Fruit fly (Drosophila melanogaster): Measurements from ENCODE around the gene CG11638.

Gene CG11638

DNA sequence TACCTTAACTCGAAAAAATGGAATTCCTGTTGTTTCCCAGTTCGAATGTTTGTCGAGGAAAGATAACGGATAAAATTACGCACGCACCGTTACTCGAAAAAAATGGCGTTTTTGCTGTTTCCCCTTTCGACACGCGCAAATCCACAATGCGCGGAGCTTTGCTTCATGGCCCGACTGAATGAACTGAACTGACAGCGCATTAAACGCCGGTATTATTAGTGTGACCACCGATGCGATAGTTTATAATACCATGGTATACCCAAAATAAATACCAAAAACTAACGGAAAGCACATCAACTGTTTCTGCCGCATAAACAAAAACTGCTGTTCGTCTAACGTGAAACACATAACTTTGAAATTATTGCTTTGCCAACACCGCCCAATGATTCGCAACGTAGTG lies at the start of gene CG11638, which contains the start of the genes CG32814 and CG3021:
TSS of gene CG11638 (minus strand) at position 193 of the 400 bp plus-strand sequence.
TSS of gene CG32814 (minus strand) at position 190 of the 400 bp plus-strand sequence.
TSS of gene CG3021 (plus strand) at position 281 of the 400 bp plus-strand sequence.
- TF ChIP-seq ttk (optimal IDR thresholded peaks at IDR 0.05) (no peak), Myc (optimal IDR thresholded peaks at IDR 0.05) (no peak), psq (optimal IDR thresholded peaks at IDR 0.05) (no peak), Sin3A (optimal IDR thresholded peaks at IDR 0.05) (no peak), h (optimal IDR thresholded peaks at IDR 0.05) (no peak), insv (optimal IDR thresholded peaks at IDR 0.05) (no peak)

DNA sequence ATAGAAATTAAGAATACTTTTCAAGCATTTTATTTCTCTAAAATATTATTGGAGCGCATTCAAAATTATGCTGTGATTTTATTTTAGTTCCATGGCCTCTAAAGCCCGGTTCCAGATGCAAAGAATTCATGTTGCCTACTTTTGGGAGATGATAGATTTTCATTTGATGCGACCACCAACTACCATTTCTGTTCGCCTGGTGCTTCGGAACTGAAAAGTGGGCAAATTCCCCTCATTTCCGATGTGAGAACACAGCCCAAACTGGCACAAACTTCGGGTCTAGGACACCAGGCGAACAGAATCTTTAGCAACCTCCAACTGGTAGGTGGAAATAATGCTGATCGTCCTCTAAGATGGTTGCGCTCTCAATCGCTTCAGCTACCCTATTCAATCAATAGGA lies 36.6 kb upstream of the CG11638 start:
- no peak for TF ChIP-seq Sin3A (optimal IDR thresholded peaks at IDR 0.05)
- TF ChIP-seq psq (optimal IDR thresholded peaks at IDR 0.05), result no peak
- TF ChIP-seq h (optimal IDR thresholded peaks at IDR 0.05), result no peak
- TF ChIP-seq ttk (optimal IDR thresholded peaks at IDR 0.05), result no peak
- no peak for TF ChIP-seq Myc (optimal IDR thresholded peaks at IDR 0.05)
- TF ChIP-seq insv (optimal IDR thresholded peaks at IDR 0.05), result no peak

DNA sequence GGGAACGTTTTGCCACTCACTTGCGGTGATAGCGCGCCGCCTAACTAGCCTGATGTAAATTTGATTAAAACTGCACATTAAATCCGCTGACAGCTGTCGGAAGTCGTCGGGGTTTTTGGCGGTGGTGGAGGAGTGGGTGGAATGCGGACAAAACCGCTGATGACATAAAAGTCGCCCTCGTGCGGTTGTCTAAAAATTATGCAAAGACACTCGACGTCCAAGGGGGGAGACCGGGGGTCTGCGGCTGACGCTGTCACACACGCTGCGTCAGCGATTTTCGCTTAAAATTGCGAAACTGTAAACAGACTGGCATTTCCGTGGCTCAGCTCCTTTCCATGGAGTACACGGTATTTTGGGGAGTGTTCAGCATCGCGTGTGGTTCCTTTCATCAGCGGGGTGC lies 29.8 kb upstream of the CG11638 start:
- no peak for TF ChIP-seq insv (optimal IDR thresholded peaks at IDR 0.05)
- no peak for TF ChIP-seq Myc (optimal IDR thresholded peaks at IDR 0.05)
- no peak for TF ChIP-seq psq (optimal IDR thresholded peaks at IDR 0.05)
- no peak for TF ChIP-seq Sin3A (optimal IDR thresholded peaks at IDR 0.05)
- no peak for TF ChIP-seq h (optimal IDR thresholded peaks at IDR 0.05)
- no peak for TF ChIP-seq ttk (optimal IDR thresholded peaks at IDR 0.05)

DNA sequence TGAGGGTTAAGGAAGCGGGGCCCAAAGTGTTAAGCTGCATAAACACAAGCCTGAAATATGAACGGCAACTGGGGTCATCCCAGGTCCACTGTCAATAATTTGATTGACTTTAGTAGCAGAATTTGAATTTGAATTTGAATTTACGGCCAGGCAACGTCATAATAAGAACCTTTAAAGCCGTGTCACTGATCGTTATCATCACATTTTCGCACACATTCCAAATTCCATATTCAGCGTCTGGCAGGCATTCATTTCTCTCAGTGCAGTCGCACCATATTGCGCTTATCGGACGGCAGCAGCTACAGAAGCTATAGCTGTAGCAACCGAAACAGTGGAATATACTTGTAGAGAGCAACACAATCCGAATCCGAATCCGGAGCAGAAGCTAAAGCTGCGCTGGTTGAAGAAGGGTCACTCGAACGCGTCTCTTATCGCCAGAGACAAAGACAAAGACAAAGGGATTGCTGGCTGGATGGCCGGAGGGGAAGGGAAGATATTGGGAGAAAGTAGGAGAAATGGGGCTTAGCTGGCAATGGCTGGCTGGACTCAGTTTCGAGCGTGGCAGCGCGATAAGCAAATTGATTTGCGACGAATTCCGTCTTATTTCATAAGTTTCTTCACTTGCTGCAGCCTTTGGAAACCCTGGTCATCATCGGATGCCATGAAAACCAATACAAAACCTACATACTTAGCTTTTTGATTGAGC lies 26.3 kb upstream of the CG11638 start:
- TF ChIP-seq ttk (optimal IDR thresholded peaks at IDR 0.05) (no peak), Myc (optimal IDR thresholded peaks at IDR 0.05) (no peak), h (optimal IDR thresholded peaks at IDR 0.05) (no peak), insv (optimal IDR thresholded peaks at IDR 0.05) (no peak)

DNA sequence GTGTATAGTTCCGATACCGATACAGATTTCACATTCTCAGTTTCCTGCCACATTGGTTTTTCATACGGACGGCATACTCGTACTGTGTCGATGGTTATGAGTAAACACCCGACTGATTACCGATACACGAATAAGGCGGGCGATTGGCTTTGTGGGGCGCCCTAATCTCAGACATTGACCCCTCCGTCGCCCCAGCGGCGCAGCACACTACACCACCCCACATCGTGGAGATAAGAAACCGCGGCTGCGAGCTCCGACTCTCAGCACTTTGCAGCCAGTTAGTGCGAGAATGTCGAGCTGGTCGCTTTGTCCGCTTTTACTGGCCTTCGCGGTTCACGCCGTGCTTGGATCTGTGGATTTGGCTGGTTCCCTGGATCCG lies 24.7 kb upstream of the CG11638 start, which contains the start of gene CG14629:
TSS of gene CG14629 (plus strand) at position 275 of the 379 bp plus-strand sequence.
- TF ChIP-seq Myc (optimal IDR thresholded peaks at IDR 0.05), result no peak
- TF ChIP-seq insv (optimal IDR thresholded peaks at IDR 0.05), result no peak
- no peak for TF ChIP-seq ttk (optimal IDR thresholded peaks at IDR 0.05)
- no peak for TF ChIP-seq h (optimal IDR thresholded peaks at IDR 0.05)
- TF ChIP-seq psq (optimal IDR thresholded peaks at IDR 0.05), result no peak
- no peak for TF ChIP-seq Sin3A (optimal IDR thresholded peaks at IDR 0.05)

DNA sequence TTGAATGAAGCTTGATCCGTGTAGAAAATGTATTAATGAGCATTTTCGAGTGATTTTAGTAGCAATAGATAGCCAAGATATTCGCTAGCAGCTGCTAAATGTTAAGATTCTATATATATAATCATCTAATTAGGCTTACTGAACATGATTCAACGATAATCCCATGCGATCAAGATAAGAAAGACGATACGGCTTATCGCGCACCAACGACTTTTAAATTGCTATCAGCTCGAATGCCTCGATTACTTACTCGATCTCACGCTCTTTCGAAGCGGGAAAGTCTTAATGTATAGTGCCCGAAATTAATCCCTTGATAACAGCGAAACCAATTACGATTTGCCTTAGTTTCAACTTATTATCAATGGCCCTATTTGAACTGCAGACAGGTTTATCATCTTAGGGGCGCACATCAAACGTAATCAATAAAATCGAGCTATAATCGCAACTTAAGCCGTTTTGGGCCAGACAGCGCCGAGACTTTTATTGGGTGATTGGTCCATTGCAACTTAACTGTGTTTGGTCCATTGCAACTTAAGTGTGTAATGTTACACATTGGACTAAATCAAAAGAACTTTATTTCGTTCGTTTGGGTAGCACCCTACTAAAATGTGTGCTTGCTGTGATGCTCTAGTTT lies 24.2 kb upstream of the CG11638 start:
- TF ChIP-seq insv (optimal IDR thresholded peaks at IDR 0.05) (no peak), Myc (optimal IDR thresholded peaks at IDR 0.05) (no peak), h (optimal IDR thresholded peaks at IDR 0.05) (no peak), ttk (optimal IDR thresholded peaks at IDR 0.05) (no peak), Sin3A (optimal IDR thresholded peaks at IDR 0.05) (no peak), psq (optimal IDR thresholded peaks at IDR 0.05) (no peak)

DNA sequence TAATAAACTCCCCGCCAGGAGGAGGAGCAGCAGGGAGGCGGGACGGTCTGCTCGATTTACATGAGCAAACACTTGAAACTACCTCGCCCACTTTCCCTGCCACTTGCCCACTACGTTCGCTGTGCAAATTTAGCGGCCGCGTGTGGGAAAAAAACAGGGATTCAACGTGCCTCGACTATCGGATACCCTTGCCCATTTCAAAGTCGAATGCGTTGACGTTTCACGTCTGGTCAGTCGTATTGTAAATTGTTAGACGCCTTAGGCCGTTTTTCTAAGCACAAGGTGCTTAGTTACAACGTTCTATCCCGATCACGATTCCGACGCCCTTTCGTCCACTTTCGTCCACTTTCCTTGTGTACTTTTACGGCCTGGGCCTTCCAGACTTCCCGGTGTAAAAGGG lies 21.2 kb upstream of the CG11638 start:
- no peak for TF ChIP-seq Sin3A (optimal IDR thresholded peaks at IDR 0.05)
- no peak for TF ChIP-seq ttk (optimal IDR thresholded peaks at IDR 0.05)
- TF ChIP-seq Myc (optimal IDR thresholded peaks at IDR 0.05), result no peak
- no peak for TF ChIP-seq insv (optimal IDR thresholded peaks at IDR 0.05)
- TF ChIP-seq h (optimal IDR thresholded peaks at IDR 0.05), result no peak
- TF ChIP-seq psq (optimal IDR thresholded peaks at IDR 0.05), result no peak

DNA sequence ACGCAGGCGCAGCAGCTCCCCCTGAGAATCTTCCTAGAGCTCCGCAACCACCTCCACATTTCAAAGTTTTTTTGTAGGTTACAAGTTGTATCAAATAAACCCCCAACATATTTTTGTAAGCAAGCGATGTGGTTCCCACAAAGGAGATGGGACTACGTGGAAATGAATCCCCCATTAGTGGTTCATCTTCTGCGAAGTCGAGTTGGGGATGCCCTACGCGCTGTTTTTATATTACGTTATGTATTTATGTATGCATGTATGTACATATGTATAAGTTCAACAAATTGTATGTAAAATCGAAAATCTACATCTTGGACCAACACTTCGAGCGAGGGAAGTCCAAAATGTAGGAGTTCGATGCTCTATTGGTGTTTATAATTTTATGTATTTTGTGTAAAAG lies 19.4 kb upstream of the CG11638 start, which contains the start of gene CG42259:
TSS of gene CG42259 (plus strand) at position 301 of the 400 bp plus-strand sequence.
- TF ChIP-seq psq (optimal IDR thresholded peaks at IDR 0.05) (no peak), ttk (optimal IDR thresholded peaks at IDR 0.05) (no peak), Sin3A (optimal IDR thresholded peaks at IDR 0.05) (no peak), Myc (optimal IDR thresholded peaks at IDR 0.05) (no peak), h (optimal IDR thresholded peaks at IDR 0.05) (no peak), insv (optimal IDR thresholded peaks at IDR 0.05) (no peak)

DNA sequence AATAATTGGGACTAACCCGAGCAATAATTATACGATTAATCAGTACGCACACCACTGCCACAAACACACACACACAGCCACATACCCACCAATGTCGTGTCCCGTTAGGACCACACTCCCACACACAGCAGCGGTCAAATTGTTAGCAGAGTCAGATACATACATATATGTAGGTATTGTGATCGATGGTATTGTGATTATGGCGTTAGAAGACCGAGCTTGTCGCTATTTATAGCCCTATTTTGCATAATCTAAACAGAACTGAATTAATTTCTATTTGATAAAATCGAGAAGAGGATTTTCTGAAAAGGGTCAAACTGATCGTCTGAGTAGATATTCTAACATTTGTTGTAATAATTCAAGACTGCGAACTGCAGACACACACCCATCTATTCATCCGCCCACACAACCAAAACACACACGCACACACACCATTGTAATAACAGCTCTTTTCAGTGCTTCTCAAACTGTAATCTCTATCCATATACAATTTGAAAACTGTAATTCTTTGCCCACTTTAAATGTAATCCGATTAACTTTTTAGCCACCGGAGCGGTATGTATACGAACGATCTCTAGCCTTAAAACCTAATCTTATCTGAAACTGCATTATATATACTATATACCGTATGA lies 15.0 kb upstream of the CG11638 start:
- TF ChIP-seq h (optimal IDR thresholded peaks at IDR 0.05), result no peak
- no peak for TF ChIP-seq insv (optimal IDR thresholded peaks at IDR 0.05)
- no peak for TF ChIP-seq Sin3A (optimal IDR thresholded peaks at IDR 0.05)
- no peak for TF ChIP-seq Myc (optimal IDR thresholded peaks at IDR 0.05)
- no peak for TF ChIP-seq ttk (optimal IDR thresholded peaks at IDR 0.05)

DNA sequence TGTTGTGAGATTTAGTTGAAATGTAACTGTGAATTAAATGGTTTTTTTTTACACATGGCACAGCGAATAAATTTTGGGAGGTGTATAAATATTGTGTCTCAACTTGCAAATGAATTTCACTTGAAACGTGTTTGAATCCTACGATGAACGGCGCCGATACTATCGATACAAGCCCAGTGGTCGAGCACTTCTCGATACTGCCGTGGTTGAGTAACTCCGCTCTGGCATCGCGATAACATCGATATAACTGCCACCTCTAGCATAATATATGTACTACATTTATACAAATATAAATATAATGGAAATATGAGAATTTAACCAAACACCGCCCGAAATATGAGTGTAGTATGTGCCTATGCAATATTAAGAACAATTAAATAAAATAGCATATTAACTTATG lies 6.6 kb upstream of the CG11638 start:
- TF ChIP-seq insv (optimal IDR thresholded peaks at IDR 0.05), result no peak
- no peak for TF ChIP-seq h (optimal IDR thresholded peaks at IDR 0.05)
- no peak for TF ChIP-seq ttk (optimal IDR thresholded peaks at IDR 0.05)
- TF ChIP-seq Myc (optimal IDR thresholded peaks at IDR 0.05), result no peak
- no peak for TF ChIP-seq psq (optimal IDR thresholded peaks at IDR 0.05)
- no peak for TF ChIP-seq Sin3A (optimal IDR thresholded peaks at IDR 0.05)

DNA sequence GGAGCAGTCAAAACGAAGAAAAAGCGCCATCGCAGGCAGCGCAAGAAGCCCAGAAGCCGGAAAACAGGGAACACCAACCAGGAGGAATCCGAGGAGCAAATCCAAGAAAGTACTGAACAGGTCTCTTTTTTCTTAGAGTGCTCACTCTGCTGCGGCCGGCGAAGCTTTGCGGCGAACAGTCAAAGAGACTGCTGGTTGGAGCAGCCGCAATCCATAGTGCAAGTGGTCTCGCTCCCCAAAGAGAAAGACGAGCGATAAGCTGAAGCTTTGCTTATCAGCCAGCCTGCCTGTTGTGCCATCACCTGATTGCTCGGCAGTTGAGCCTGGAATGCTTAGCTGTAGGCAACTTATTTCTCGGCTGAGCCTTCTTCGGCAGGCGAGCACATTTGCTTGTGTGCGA lies 4.7 kb upstream of the CG11638 start, which contains the start of gene CG14630:
TSS of gene CG14630 (plus strand) at position 301 of the 400 bp plus-strand sequence.
- no peak for TF ChIP-seq insv (optimal IDR thresholded peaks at IDR 0.05)
- TF ChIP-seq h (optimal IDR thresholded peaks at IDR 0.05), result no peak
- no peak for TF ChIP-seq psq (optimal IDR thresholded peaks at IDR 0.05)
- TF ChIP-seq Myc (optimal IDR thresholded peaks at IDR 0.05), result no peak
- TF ChIP-seq ttk (optimal IDR thresholded peaks at IDR 0.05), result no peak
- no peak for TF ChIP-seq Sin3A (optimal IDR thresholded peaks at IDR 0.05)

DNA sequence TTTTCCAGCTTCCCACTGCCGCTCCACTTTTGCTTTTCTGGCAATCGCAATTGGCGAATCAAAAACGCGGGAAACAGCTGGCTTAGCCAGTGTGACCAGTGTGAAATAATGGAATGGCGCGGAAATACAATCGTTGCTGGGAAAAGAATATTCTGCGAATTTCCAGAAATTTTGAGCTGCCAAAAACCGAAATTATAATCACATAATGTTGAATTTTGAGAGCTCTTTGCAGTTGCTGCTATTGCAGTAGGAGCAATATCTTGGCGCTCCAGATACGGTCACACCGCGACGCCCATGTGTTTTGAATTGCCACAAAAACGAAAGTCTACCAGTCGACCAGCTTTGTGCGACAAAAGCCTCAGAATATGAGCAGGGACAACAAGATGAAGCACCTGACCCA lies 4.0 kb upstream of the CG11638 start, which contains the start of the genes Cdc45 and Rpp21:
TSS of gene Cdc45 (minus strand) at position 79 of the 400 bp plus-strand sequence.
TSS of gene Rpp21 (plus strand) at position 281 of the 400 bp plus-strand sequence.
- TF ChIP-seq psq (optimal IDR thresholded peaks at IDR 0.05) (no peak), ttk (optimal IDR thresholded peaks at IDR 0.05) (no peak), h (optimal IDR thresholded peaks at IDR 0.05) (no peak), Sin3A (optimal IDR thresholded peaks at IDR 0.05) (no peak), insv (optimal IDR thresholded peaks at IDR 0.05) (no peak), Myc (optimal IDR thresholded peaks at IDR 0.05) (no peak)
